Fruit fly (Drosophila melanogaster) S2 (cell line): ENCODE results near the gene Nprl3.

Experiments
- CG8478 ChIP-seq: fragments of >200 bp; optimal IDR thresholded peaks from 2 replicates; lab custom pipeline; 2018
- CTCF ChIP-seq, 2 experiments: fragments of >200 bp; optimal IDR thresholded peaks; 2 replicates each; lab custom pipeline; 2018

Gene Nprl3

dm6 chr3L:14001658-14002523 lies at the start of gene Nprl3, which contains the start of gene upSET:
Gene Nprl3, minus strand, starts transcription at chr3L:14001880.
Gene upSET, plus strand, starts transcription at chr3L:14002127.
- no peak for TF ChIP-seq CTCF (optimal IDR thresholded peaks at IDR 0.05; lab: Kevin White, UChicago)
- TF ChIP-seq CG8478 (lab: Kevin White, UChicago): no peak

dm6 chr3L:14050944-14051548 lies 49.4 kb upstream of the Nprl3 start, which contains the start of gene CG6833:
Gene CG6833, plus strand, starts transcription at chr3L:14051206.
- TF ChIP-seq CTCF (optimal IDR thresholded peaks at IDR 0.05; lab: Kevin White, UChicago) (no peak), CG8478 (lab: Kevin White, UChicago) (no peak)

dm6 chr3L:14049620-14050253 lies 48.1 kb upstream of the Nprl3 start, which contains the start of gene Neurl4:
Gene Neurl4, minus strand, starts transcription at chr3L:14049892.
- no peak for TF ChIP-seq CG8478 (lab: Kevin White, UChicago)
- TF ChIP-seq CTCF (optimal IDR thresholded peaks at IDR 0.05; lab: Kevin White, UChicago): no peak

dm6 chr3L:14037655-14038644 lies 36.3 kb upstream of the Nprl3 start:
- no peak for TF ChIP-seq CTCF (optimal IDR thresholded peaks at IDR 0.05; lab: Kevin White, UChicago)
- TF ChIP-seq CG8478 (lab: Kevin White, UChicago): no peak

- TF ChIP-seq CG8478 (lab: Kevin White, UChicago) (no peak), CTCF (optimal IDR thresholded peaks at IDR 0.05; lab: Kevin White, UChicago) (peak in 1 of 2 experiments; percentile 5)
These were observed 35.2 kb upstream of the Nprl3 start, which contains the start of gene Hsp110 for dm6 chr3L:14036867-14037313. Gene Hsp110, plus strand, starts transcription at chr3L:14037019.

dm6 chr3L:14034476-14034875 lies 32.8 kb upstream of the Nprl3 start, which contains the start of gene CG6661:
Gene CG6661, plus strand, starts transcription at chr3L:14034776.
- TF ChIP-seq CG8478 (lab: Kevin White, UChicago) (no peak), CTCF (optimal IDR thresholded peaks at IDR 0.05; lab: Kevin White, UChicago) (no peak)

- peak in 1 of 2 experiments; percentile 29 for TF ChIP-seq CTCF (optimal IDR thresholded peaks at IDR 0.05; lab: Kevin White, UChicago)
- TF ChIP-seq CG8478 (lab: Kevin White, UChicago): no peak
These were observed 29.8 kb upstream of the Nprl3 start, which contains the start of the genes CG6650 and endos for dm6 chr3L:14031171-14032126. Gene CG6650, plus strand, starts transcription at chr3L:14031450. Gene endos, minus strand, starts transcription at chr3L:14031706.

- TF ChIP-seq CTCF (optimal IDR thresholded peaks at IDR 0.05; lab: Kevin White, UChicago): peak; percentile 41 to 49
- TF ChIP-seq CG8478 (lab: Kevin White, UChicago): no peak
These were observed 27.1 kb upstream of the Nprl3 start, which contains the start of gene Ptip for dm6 chr3L:14028485-14029384. Gene Ptip, minus strand, starts transcription at chr3L:14029121.

- TF ChIP-seq CTCF (optimal IDR thresholded peaks at IDR 0.05; lab: Kevin White, UChicago): no peak
- TF ChIP-seq CG8478 (lab: Kevin White, UChicago): no peak
These were observed 25.9 kb upstream of the Nprl3 start for dm6 chr3L:14027549-14027948.

- TF ChIP-seq CG8478 (lab: Kevin White, UChicago) (no peak), CTCF (optimal IDR thresholded peaks at IDR 0.05; lab: Kevin White, UChicago) (no peak)
These were observed 24.1 kb upstream of the Nprl3 start for dm6 chr3L:14025736-14026135.

- TF ChIP-seq CG8478 (lab: Kevin White, UChicago) (no peak), CTCF (optimal IDR thresholded peaks at IDR 0.05; lab: Kevin White, UChicago) (no peak)
These were observed 5.0 kb upstream of the Nprl3 start for dm6 chr3L:14006704-14007126.
